Fruit fly (Drosophila melanogaster) whole organism, pupa: Measurements from ENCODE around the gene nocte.

ENCODE experiments used
- CG14655 ChIP-seq: fragments of 200-800 bp; sonication (Bioruptor generic); optimal IDR thresholded peaks from 3 replicates; lab custom pipeline; 2017; ENCODE audit warnings: mild to moderate bottlenecking, missing biosample characterization, missing genetic modification reagents, missing genetic modification characterization
- CG15710 ChIP-seq: fragments of 200-800 bp; sonication (Bioruptor generic); optimal IDR thresholded peaks from 2 replicates; lab custom pipeline; 2018; ENCODE audit warnings: missing biosample characterization, mild to moderate bottlenecking, missing genetic modification characterization, moderate library complexity
- CG32121 ChIP-seq: fragments of 200-800 bp; sonication (Bioruptor generic); IDR thresholded peaks from 2 replicates; pipeline ENCODE4 v1.3.6; 2022; ENCODE audit warnings: missing biosample characterization, missing genetic modification characterization
- CG34367 ChIP-seq: fragments of 200-800 bp; sonication (Bioruptor generic); optimal IDR thresholded peaks from 2 replicates; lab custom pipeline; 2018; ENCODE audit warnings: missing biosample characterization, mild to moderate bottlenecking, missing genetic modification characterization
- CG8301 ChIP-seq: fragments of 200-800 bp; sonication (Bioruptor generic); optimal IDR thresholded peaks from 2 replicates; lab custom pipeline; 2018; ENCODE audit warnings: missing biosample characterization, mild to moderate bottlenecking, missing genetic modification characterization
- CG9948 ChIP-seq: fragments of 200-800 bp; sonication (Bioruptor generic); optimal IDR thresholded peaks from 2 replicates; lab custom pipeline; 2018; ENCODE audit warnings: missing biosample characterization, mild to moderate bottlenecking, missing genetic modification characterization, moderate library complexity
- Pif1A ChIP-seq: fragments of 200-800 bp; sonication (Bioruptor generic); optimal IDR thresholded peaks from 3 replicates; lab custom pipeline; 2016; ENCODE audit warnings: missing biosample characterization, missing genetic modification characterization
- fd96Ca ChIP-seq: fragments of 200-800 bp; sonication (Bioruptor generic); IDR thresholded peaks from 3 replicates; pipeline ENCODE4 v1.3.6; 2022; ENCODE audit warnings: missing biosample characterization, missing genetic modification characterization
- rn ChIP-seq: fragments of 200-800 bp; sonication (Bioruptor generic); IDR thresholded peaks from 2 replicates; pipeline ENCODE4 v1.3.6; 2022; ENCODE audit warnings: missing biosample characterization, missing genetic modification characterization

DNA sequence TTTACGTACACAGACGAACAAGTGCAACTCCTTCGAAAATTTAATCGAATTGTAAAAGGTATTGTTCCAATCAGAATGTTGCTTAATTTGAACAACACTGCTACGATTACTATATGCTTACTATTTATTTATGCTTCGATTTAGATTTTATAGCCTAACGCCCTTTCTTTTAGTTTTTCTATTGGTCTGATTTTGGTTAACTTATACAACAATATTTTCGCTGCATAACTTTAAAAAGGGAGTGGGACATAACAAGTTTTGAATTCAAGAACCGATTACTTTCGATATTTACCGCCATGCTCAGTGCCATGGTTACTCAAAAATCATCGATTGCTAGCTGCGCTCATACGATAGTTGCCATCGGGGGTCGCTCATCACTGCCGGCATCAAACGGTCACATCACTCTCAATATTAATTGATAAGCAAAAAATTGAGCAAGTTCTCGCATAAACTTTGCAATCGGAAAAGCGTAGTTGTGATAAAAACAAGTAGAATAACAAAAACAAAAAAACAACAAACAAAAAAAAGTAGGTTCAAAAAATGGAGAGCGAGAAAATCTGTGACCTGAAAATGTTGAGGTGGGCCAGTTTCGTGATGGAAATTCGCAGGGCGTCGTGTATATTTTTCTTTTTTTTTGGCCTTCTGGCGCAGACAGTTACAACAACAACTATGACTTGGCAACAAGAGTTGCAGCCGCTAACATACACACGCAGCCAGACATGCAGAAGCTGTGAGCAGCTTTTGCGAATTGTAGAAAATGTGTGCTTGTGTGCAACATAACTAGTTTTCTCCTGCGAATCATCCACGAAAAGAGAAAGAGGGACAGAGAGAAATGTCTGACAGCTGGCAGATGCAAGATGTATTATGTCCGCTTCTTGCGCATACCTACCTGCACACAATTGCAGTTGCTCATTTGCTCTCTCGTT lies 4.2 kb upstream of the nocte start, which contains the start of the genes CG2887 and PPP4R2r:
- TF ChIP-seq fd96Ca (GFP tag; lab: Robert Waterston, UW) (no peak), CG34367 (tag; lab: Kevin White, UChicago) (no peak), CG32121 (GFP tag; lab: Robert Waterston, UW) (no peak), CG14655 (GFP tag; lab: Kevin White, UChicago) (no peak), rn (no peak), CG9948 (tag; lab: Kevin White, UChicago) (no peak), Pif1A (GFP tag; lab: Kevin White, UChicago) (no peak), CG8301 (peak; percentile 12), CG15710 (tag; lab: Kevin White, UChicago) (no peak)
